Worm (Caenorhabditis elegans): ENCODE data around the gene C46A5.1.

DNA sequence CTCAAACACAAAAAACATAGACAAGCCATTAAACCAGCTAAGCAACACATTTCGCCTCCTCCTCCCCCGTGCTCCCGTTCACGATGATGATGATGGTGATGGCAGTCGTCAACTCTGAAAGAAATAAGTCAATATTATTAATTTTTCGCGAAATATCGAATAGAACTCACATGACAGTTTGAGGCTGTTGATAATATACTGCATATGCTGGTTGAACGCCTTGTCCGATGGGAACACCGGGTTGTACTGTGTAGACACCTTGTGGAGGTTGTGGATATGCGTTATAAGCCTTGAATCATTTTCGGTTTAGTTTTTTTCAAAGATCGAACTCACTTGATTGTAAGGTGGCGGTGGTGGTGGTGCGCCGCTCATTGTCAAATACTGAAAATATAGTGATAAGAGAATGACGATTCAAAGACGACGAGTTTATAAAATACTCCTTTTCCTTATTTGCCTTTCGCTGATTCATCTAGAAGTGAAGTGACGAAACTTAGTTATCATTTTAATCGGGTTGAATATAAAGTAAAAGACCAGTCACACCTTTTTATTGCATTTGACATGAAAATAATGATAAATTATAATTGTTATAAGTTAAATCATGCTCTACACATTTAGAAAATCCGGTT is 28.2 kb downstream of the C46A5.1 start, which contains the start of gene C33H5.13:
- TF ChIP-seq nhr-76 (tag; optimal IDR thresholded peaks at IDR 0.05): no peak
- TF ChIP-seq alr-1 (tag; optimal IDR thresholded peaks at IDR 0.05; ENCODE audit: borderline replicate concordance): no peak
- TF ChIP-seq tlp-1 (tag; optimal IDR thresholded peaks at IDR 0.05): no peak

Measured in whole organism, L1 larva.